Worm (Caenorhabditis elegans): ENCODE measurements around the gene srz-96.

ce11 chrV:17226119-17226518 lies 27.1 kb downstream of the srz-96 start, which contains the start of gene srh-112:
- TF ChIP-seq lin-13 (tag; optimal IDR thresholded peaks at IDR 0.05) (no peak), unc-120 (tag; optimal IDR thresholded peaks at IDR 0.05; ENCODE audit: poor library complexity, severe bottlenecking) (no peak), sptf-1 (tag; optimal IDR thresholded peaks at IDR 0.05) (no peak), ztf-11 (tag; optimal IDR thresholded peaks at IDR 0.05) (no peak), zip-8 (tag; optimal IDR thresholded peaks at IDR 0.05) (no peak), lsy-2 (tag; optimal IDR thresholded peaks at IDR 0.05) (no peak), snpc-4 (tag; optimal IDR thresholded peaks at IDR 0.05) (no peak)
